Fruit fly (Drosophila melanogaster): ENCODE data around the gene Naa60.
A peak's percentile ranks its signal among the peaks of the same experiment; 100 is the strongest.

The Naa60 gene

dm6 chr3L:9775728-9776127, 49.0 kb downstream of the Naa60 start:
- no peak for TF ChIP-seq rn (GFP tag; IDR thresholded peaks at IDR 0.05)
- TF ChIP-seq Pif1A (GFP tag; optimal IDR thresholded peaks at IDR 0.05) = no peak
- TF ChIP-seq CG13204 (GFP tag; optimal IDR thresholded peaks at IDR 0.05) = no peak
- TF ChIP-seq CG15710 (tag; optimal IDR thresholded peaks at IDR 0.05) = no peak
- TF ChIP-seq CG9948 (tag; optimal IDR thresholded peaks at IDR 0.05) = no peak
- no peak for TF ChIP-seq fd96Ca (GFP tag; IDR thresholded peaks at IDR 0.05)
- TF ChIP-seq EcR (GFP tag; optimal IDR thresholded peaks at IDR 0.05) = no peak

dm6 chr3L:9776804-9777393, 50.2 kb downstream of the Naa60 start:
- TF ChIP-seq gl (tag; optimal IDR thresholded peaks at IDR 0.05) = no peak
- peak; percentile 54; the same call in 2 of the 3 replicates for TF ChIP-seq CG4496 (GFP tag; IDR thresholded peaks at IDR 0.05)
- no peak for TF ChIP-seq Snoo (tag; optimal IDR thresholded peaks at IDR 0.05)
- TF ChIP-seq EcR (GFP tag; optimal IDR thresholded peaks at IDR 0.05) = no peak
- TF ChIP-seq CG13204 (GFP tag; optimal IDR thresholded peaks at IDR 0.05) = no peak
- no peak for TF ChIP-seq CG8159 (tag; optimal IDR thresholded peaks at IDR 0.05)
- no peak for TF ChIP-seq CG17806 (tag; optimal IDR thresholded peaks at IDR 0.05)
- peak; percentile 24; the same call in 1 of the 2 replicates for TF ChIP-seq CG32121 (GFP tag; IDR thresholded peaks at IDR 0.05)
- TF ChIP-seq CG8301 (tag; optimal IDR thresholded peaks at IDR 0.05) = no peak
- TF ChIP-seq CG10348 (GFP tag; IDR thresholded peaks at IDR 0.05) = no peak
- 0 out of 3 replicates have a peak, but pooled peaks have one; percentile 16 for TF ChIP-seq fd96Ca (GFP tag; IDR thresholded peaks at IDR 0.05)
- no peak for TF ChIP-seq CG15710 (tag; optimal IDR thresholded peaks at IDR 0.05)
- no peak for TF ChIP-seq CG9948 (tag; optimal IDR thresholded peaks at IDR 0.05)
